Worm (Caenorhabditis elegans): ENCODE data around the gene Y39E4B.10.

Gene Y39E4B.10

DNA sequence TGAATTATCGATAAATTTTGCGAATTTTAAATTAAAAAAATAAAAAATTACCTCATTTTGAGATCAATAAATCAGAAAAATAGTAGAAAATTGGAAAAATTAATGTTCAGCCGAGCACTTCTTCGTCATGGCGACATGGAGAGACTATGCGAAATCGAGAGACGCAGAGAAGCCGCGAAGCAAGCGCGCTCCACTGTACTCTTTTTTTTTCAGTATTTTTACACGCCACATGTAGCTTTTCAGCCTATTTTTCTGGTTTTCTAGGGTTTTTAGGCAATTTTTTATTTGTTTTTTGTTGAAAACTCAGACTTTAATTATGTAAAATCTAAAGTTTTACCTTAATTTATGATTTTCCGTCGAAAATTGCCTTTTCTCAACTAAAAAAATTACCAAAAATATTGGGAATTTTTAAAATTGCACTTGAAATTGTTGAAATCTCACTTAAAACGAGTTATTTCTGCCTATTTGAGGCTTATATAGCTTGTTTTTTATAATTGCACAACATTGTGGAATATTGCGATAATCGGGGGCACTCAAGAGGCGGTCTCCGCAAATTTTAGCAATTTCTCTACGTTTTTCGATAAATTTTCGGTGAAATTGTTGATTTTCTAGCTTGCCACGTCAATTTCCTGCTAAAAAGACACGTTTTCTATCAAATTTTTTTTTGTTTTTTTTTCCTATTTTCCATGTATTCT is at the start of gene Y39E4B.10:
Gene Y39E4B.10 (minus strand): TSS at position 162 of the 695 bp plus-strand sequence.
- peak; percentile 20 for TF ChIP-seq lin-13 (tag; optimal IDR thresholded peaks at IDR 0.05)
- TF ChIP-seq unc-39 (tag; optimal IDR thresholded peaks at IDR 0.05), result no peak
- TF ChIP-seq pha-4 (tag; optimal IDR thresholded peaks at IDR 0.05), result peak; percentile 5
- peak; percentile 2 for TF ChIP-seq mep-1 (tag; optimal IDR thresholded peaks at IDR 0.05)

DNA sequence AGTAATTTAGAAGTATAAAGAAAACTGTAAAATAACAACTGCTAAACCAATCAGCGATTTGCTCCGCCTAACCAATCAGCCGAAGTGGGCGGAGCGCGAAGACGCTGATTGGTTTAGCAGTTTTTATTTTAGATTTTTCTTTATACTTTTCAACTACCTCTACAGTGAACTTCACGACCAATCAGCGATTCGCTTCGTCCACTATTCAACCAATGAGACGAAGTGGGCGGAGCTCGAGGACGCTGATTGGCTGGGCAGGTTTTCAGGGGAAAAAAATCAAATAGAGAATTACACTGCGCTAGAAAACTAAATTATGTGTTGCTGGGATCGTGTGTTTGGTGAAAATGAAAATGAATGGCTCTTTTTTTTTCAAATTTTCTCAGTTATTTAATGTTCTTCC is 49.2 kb upstream of the Y39E4B.10 start:
- TF ChIP-seq ces-1 (GFP tag; optimal IDR thresholded peaks at IDR 0.05) (no peak), lin-32 (GFP tag; optimal IDR thresholded peaks at IDR 0.05) (no peak), blmp-1 (tag; optimal IDR thresholded peaks at IDR 0.05) (no peak), lsy-2 (tag; optimal IDR thresholded peaks at IDR 0.05) (no peak), unc-62 (GFP tag; optimal IDR thresholded peaks at IDR 0.05) (no peak), nhr-28 (tag; optimal IDR thresholded peaks at IDR 0.05) (no peak), bed-3 (GFP tag; optimal IDR thresholded peaks at IDR 0.05) (no peak), pha-4 (tag; optimal IDR thresholded peaks at IDR 0.05) (no peak), drap-1 (GFP tag; optimal IDR thresholded peaks at IDR 0.05) (no peak), mab-5 (tag; optimal IDR thresholded peaks at IDR 0.05) (no peak), sptf-1 (tag; optimal IDR thresholded peaks at IDR 0.05) (no peak), hlh-1 (tag; optimal IDR thresholded peaks at IDR 0.05) (no peak), lin-13 (tag; optimal IDR thresholded peaks at IDR 0.05) (no peak), zip-8 (tag; optimal IDR thresholded peaks at IDR 0.05) (no peak), nhr-237 (tag; optimal IDR thresholded peaks at IDR 0.05) (no peak), elt-3 (tag; optimal IDR thresholded peaks at IDR 0.05) (no peak), ztf-11 (tag; optimal IDR thresholded peaks at IDR 0.05) (no peak), nhr-2 (tag; optimal IDR thresholded peaks at IDR 0.05) (no peak), snpc-4 (tag; optimal IDR thresholded peaks at IDR 0.05) (no peak), tbx-8 (GFP tag; optimal IDR thresholded peaks at IDR 0.05) (no peak)

DNA sequence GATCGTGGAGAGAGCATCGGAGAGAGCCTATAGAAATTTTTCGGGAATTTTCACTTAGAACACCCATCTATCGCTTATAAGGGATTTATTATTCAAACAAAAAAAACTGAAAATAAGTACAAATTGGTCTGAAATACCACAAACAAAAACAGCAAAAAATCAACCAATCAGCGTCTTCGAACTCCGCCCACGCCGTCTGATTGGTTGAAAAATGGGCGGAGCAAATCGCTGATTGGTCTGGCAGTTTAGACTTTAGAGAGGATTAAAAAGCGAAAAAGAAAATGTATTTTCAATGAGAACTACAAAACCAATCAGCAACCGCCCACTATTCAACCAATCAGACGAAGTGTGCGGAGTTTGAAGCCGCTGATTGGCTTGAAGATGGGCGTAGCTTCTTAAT is 48.4 kb upstream of the Y39E4B.10 start:
- no peak for TF ChIP-seq mab-5 (tag; optimal IDR thresholded peaks at IDR 0.05)
- no peak for TF ChIP-seq nhr-12 (tag; optimal IDR thresholded peaks at IDR 0.05)
- no peak for TF ChIP-seq snpc-4 (tag; optimal IDR thresholded peaks at IDR 0.05)
- no peak for TF ChIP-seq nhr-28 (tag; optimal IDR thresholded peaks at IDR 0.05)
- TF ChIP-seq unc-62 (GFP tag; optimal IDR thresholded peaks at IDR 0.05), result no peak
- TF ChIP-seq pha-4 (tag; optimal IDR thresholded peaks at IDR 0.05), result no peak
- TF ChIP-seq ham-2 (GFP tag; optimal IDR thresholded peaks at IDR 0.05), result no peak
- TF ChIP-seq cnd-1 (tag; optimal IDR thresholded peaks at IDR 0.05), result no peak
- no peak for TF ChIP-seq ceh-83 (GFP tag; optimal IDR thresholded peaks at IDR 0.05)
- TF ChIP-seq lin-13 (tag; optimal IDR thresholded peaks at IDR 0.05), result no peak
- TF ChIP-seq nhr-2 (tag; optimal IDR thresholded peaks at IDR 0.05), result no peak
- TF ChIP-seq ztf-11 (tag; optimal IDR thresholded peaks at IDR 0.05), result no peak
- TF ChIP-seq elt-1 (tag; optimal IDR thresholded peaks at IDR 0.05; ENCODE audit: borderline replicate concordance, insufficient read depth), result no peak
- TF ChIP-seq hlh-1 (tag; optimal IDR thresholded peaks at IDR 0.05), result no peak
- TF ChIP-seq mep-1 (tag; optimal IDR thresholded peaks at IDR 0.05), result no peak
- TF ChIP-seq unc-120 (tag; optimal IDR thresholded peaks at IDR 0.05; ENCODE audit: poor library complexity, severe bottlenecking), result no peak

DNA sequence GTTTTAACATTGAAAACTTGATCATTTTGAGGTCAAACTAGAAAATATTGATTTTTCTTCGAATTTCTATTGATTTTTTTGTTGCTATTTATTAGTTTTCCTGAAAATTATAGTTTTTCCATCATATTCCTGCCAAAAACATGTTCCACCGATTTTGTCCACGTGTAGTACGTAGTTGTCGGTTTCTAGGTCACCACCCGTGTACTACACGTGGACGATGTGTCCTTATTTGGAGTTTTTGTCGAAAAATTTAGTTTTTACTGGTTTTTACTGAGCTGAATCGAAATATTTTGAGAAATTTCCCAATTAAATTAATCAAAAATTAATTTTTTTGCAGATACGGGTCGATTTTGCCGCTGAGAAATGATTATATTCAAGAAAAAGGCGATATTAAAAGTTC is 35.1 kb upstream of the Y39E4B.10 start:
- no peak for TF ChIP-seq unc-39 (tag; optimal IDR thresholded peaks at IDR 0.05)
- TF ChIP-seq mep-1 (tag; optimal IDR thresholded peaks at IDR 0.05), result no peak
- TF ChIP-seq flh-1 (GFP tag; optimal IDR thresholded peaks at IDR 0.05), result no peak
- TF ChIP-seq nhr-2 (tag; optimal IDR thresholded peaks at IDR 0.05), result no peak
- TF ChIP-seq M03D4.4 (tag; optimal IDR thresholded peaks at IDR 0.05), result no peak
- no peak for TF ChIP-seq sem-2 (GFP tag; optimal IDR thresholded peaks at IDR 0.05)
- TF ChIP-seq mab-5 (tag; optimal IDR thresholded peaks at IDR 0.05), result no peak
- no peak for TF ChIP-seq nhr-28 (tag; optimal IDR thresholded peaks at IDR 0.05)
- TF ChIP-seq lin-32 (GFP tag; optimal IDR thresholded peaks at IDR 0.05), result peak; percentile 57
- no peak for TF ChIP-seq nhr-76 (tag; optimal IDR thresholded peaks at IDR 0.05)
- TF ChIP-seq unc-62 (GFP tag; optimal IDR thresholded peaks at IDR 0.05), result no peak
- peak; percentile 30 for TF ChIP-seq unc-120 (tag; optimal IDR thresholded peaks at IDR 0.05; ENCODE audit: poor library complexity, severe bottlenecking)
- no peak for TF ChIP-seq blmp-1 (tag; optimal IDR thresholded peaks at IDR 0.05)
- no peak for TF ChIP-seq nhr-12 (tag; optimal IDR thresholded peaks at IDR 0.05)
- no peak for TF ChIP-seq nhr-237 (tag; optimal IDR thresholded peaks at IDR 0.05)
- no peak for TF ChIP-seq hlh-1 (tag; optimal IDR thresholded peaks at IDR 0.05)
- TF ChIP-seq drap-1 (GFP tag; optimal IDR thresholded peaks at IDR 0.05), result no peak
- no peak for TF ChIP-seq ham-2 (GFP tag; optimal IDR thresholded peaks at IDR 0.05)
- no peak for TF ChIP-seq snpc-4 (tag; optimal IDR thresholded peaks at IDR 0.05)
- TF ChIP-seq sptf-1 (tag; optimal IDR thresholded peaks at IDR 0.05), result peak; percentile 17
- no peak for TF ChIP-seq zip-8 (tag; optimal IDR thresholded peaks at IDR 0.05)
- TF ChIP-seq ceh-39 (tag; optimal IDR thresholded peaks at IDR 0.05), result no peak
- TF ChIP-seq ces-1 (GFP tag; optimal IDR thresholded peaks at IDR 0.05), result no peak
- TF ChIP-seq bed-3 (GFP tag; optimal IDR thresholded peaks at IDR 0.05), result no peak
- TF ChIP-seq lin-13 (tag; optimal IDR thresholded peaks at IDR 0.05), result peak; percentile 22

All from whole organism, mixed stage, embryonic.